Fruit fly (Drosophila melanogaster): ENCODE results near the gene CG33966.

Gene CG33966

dm6 chr3L:1233830-1234229 lies at the start of gene CG33966:
Gene CG33966 (plus strand): TSS chr3L:1234130.
- TF ChIP-seq bab1 (GFP tag; optimal IDR thresholded peaks at IDR 0.05), result no peak
- TF ChIP-seq ovo (GFP tag; optimal IDR thresholded peaks at IDR 0.05), result no peak
- TF ChIP-seq CG11617 (GFP tag; optimal IDR thresholded peaks at IDR 0.05), result no peak
- no peak for TF ChIP-seq CG1620 (GFP tag; optimal IDR thresholded peaks at IDR 0.05)
- TF ChIP-seq CG33017 (tag; optimal IDR thresholded peaks at IDR 0.05), result no peak
- TF ChIP-seq CG5204 (GFP tag; optimal IDR thresholded peaks at IDR 0.05), result no peak
- no peak for TF ChIP-seq cnc (optimal IDR thresholded peaks at IDR 0.05)
- TF ChIP-seq pad (GFP tag; optimal IDR thresholded peaks at IDR 0.05), result no peak
- no peak for TF ChIP-seq cic (GFP tag; optimal IDR thresholded peaks at IDR 0.05)
- no peak for TF ChIP-seq tj (GFP tag; optimal IDR thresholded peaks at IDR 0.05)
- TF ChIP-seq kay (GFP tag; ENCODE audit: borderline replicate concordance), result no peak
- TF ChIP-seq CG12768 (GFP tag; optimal IDR thresholded peaks at IDR 0.05), result no peak
- TF ChIP-seq Clk (GFP tag; optimal IDR thresholded peaks at IDR 0.05), result no peak
- no peak for TF ChIP-seq CG7045 (GFP tag; optimal IDR thresholded peaks at IDR 0.05)
- no peak for TF ChIP-seq toe (GFP tag; optimal IDR thresholded peaks at IDR 0.05)
- TF ChIP-seq Mnt (GFP tag; optimal IDR thresholded peaks at IDR 0.05), result no peak
- no peak for TF ChIP-seq Crg-1 (GFP tag; optimal IDR thresholded peaks at IDR 0.05)

dm6 chr3L:1188936-1189659 lies 44.8 kb upstream of the CG33966 start, which contains the start of gene CG13912:
Gene CG13912 (plus strand): TSS chr3L:1189588.
- TF ChIP-seq Hr96 (GFP tag; optimal IDR thresholded peaks at IDR 0.05), result peak; percentile 36
- peak; percentile 59 for TF ChIP-seq CG12768 (GFP tag; optimal IDR thresholded peaks at IDR 0.05)
- TF ChIP-seq CG14711 (tag; optimal IDR thresholded peaks at IDR 0.05), result no peak
- no peak for TF ChIP-seq CG5204 (GFP tag; optimal IDR thresholded peaks at IDR 0.05)
- TF ChIP-seq pad (GFP tag; optimal IDR thresholded peaks at IDR 0.05), result no peak
- no peak for TF ChIP-seq bab1 (GFP tag; optimal IDR thresholded peaks at IDR 0.05)
- TF ChIP-seq CG33017 (tag; optimal IDR thresholded peaks at IDR 0.05), result peak; percentile 12
- TF ChIP-seq Clk (GFP tag; optimal IDR thresholded peaks at IDR 0.05), result no peak
- no peak for TF ChIP-seq Crg-1 (GFP tag; optimal IDR thresholded peaks at IDR 0.05)
- TF ChIP-seq kay (GFP tag; ENCODE audit: borderline replicate concordance), result peak; percentile 93
- TF ChIP-seq CG1620 (GFP tag; optimal IDR thresholded peaks at IDR 0.05), result no peak
- TF ChIP-seq Mnt (GFP tag; optimal IDR thresholded peaks at IDR 0.05), result peak; percentile 87
- peak; percentile 10 for TF ChIP-seq tj (GFP tag; optimal IDR thresholded peaks at IDR 0.05)
- peak; percentile 53 for TF ChIP-seq cic (GFP tag; optimal IDR thresholded peaks at IDR 0.05)
- TF ChIP-seq CG7101 (tag; optimal IDR thresholded peaks at IDR 0.05), result peak; percentile 3
- TF ChIP-seq CG11617 (GFP tag; optimal IDR thresholded peaks at IDR 0.05), result no peak
- TF ChIP-seq CG7045 (GFP tag; optimal IDR thresholded peaks at IDR 0.05), result no peak
- TF ChIP-seq cnc (optimal IDR thresholded peaks at IDR 0.05), result no peak
- TF ChIP-seq toe (GFP tag; optimal IDR thresholded peaks at IDR 0.05), result no peak
- no peak for TF ChIP-seq ovo (GFP tag; optimal IDR thresholded peaks at IDR 0.05)

DNA sequence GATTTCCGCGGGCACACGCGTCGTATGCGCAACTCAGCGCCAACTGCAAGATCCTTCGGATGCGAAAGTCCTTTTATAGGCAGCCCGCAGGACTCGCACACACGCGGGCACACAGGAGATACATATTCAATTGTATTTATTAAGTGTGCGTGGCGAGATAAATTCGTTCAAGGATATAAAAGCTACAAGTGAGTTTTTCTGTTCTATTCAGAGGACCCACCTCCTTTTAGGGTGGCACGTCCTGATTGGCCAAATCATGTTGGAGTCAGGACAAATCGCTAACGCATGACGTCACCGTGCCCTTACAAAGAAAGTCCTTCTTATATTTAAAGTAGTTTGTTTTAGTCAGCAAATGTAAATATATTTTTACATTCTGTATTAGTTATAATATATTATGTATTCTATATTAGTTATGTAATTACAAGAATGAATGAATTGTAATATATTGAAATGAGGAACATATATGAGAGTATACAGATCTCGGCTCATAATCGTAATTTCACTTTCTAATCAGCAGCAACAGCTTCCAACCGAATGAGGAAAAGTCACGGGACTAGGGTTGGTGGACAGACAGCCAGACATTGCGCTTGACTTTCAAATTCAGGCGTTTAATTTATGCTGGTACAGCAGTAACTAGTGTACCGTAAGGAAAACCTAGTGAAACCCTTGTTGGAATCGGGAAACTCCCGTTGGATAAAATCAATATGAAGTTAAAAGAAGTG lies 40.6 kb upstream of the CG33966 start, which contains the start of gene Trhn:
TSS of gene Trhn (minus strand) at position 51 of the 722 bp plus-strand sequence.
- no peak for TF ChIP-seq pad (GFP tag; optimal IDR thresholded peaks at IDR 0.05)
- no peak for TF ChIP-seq CG33017 (tag; optimal IDR thresholded peaks at IDR 0.05)
- no peak for TF ChIP-seq kay (GFP tag; ENCODE audit: borderline replicate concordance)
- no peak for TF ChIP-seq CG12768 (GFP tag; optimal IDR thresholded peaks at IDR 0.05)
- no peak for TF ChIP-seq Clk (GFP tag; optimal IDR thresholded peaks at IDR 0.05)
- no peak for TF ChIP-seq CG5204 (GFP tag; optimal IDR thresholded peaks at IDR 0.05)
- TF ChIP-seq Mnt (GFP tag; optimal IDR thresholded peaks at IDR 0.05), result no peak
- TF ChIP-seq ovo (GFP tag; optimal IDR thresholded peaks at IDR 0.05), result no peak
- TF ChIP-seq CG7101 (tag; optimal IDR thresholded peaks at IDR 0.05), result no peak
- no peak for TF ChIP-seq CG1620 (GFP tag; optimal IDR thresholded peaks at IDR 0.05)
- no peak for TF ChIP-seq CG14711 (tag; optimal IDR thresholded peaks at IDR 0.05)
- no peak for TF ChIP-seq Crg-1 (GFP tag; optimal IDR thresholded peaks at IDR 0.05)
- no peak for TF ChIP-seq Hr96 (GFP tag; optimal IDR thresholded peaks at IDR 0.05)
- TF ChIP-seq toe (GFP tag; optimal IDR thresholded peaks at IDR 0.05), result no peak
- TF ChIP-seq CG11617 (GFP tag; optimal IDR thresholded peaks at IDR 0.05), result no peak
- no peak for TF ChIP-seq cnc (optimal IDR thresholded peaks at IDR 0.05)

- TF ChIP-seq CG12768 (GFP tag; optimal IDR thresholded peaks at IDR 0.05) (no peak), CG14711 (tag; optimal IDR thresholded peaks at IDR 0.05) (no peak), CG7045 (GFP tag; optimal IDR thresholded peaks at IDR 0.05) (no peak), Crg-1 (GFP tag; optimal IDR thresholded peaks at IDR 0.05) (no peak), kay (GFP tag; ENCODE audit: borderline replicate concordance) (no peak), ovo (GFP tag; optimal IDR thresholded peaks at IDR 0.05) (no peak), tj (GFP tag; optimal IDR thresholded peaks at IDR 0.05) (no peak), Clk (GFP tag; optimal IDR thresholded peaks at IDR 0.05) (no peak), bab1 (GFP tag; optimal IDR thresholded peaks at IDR 0.05) (no peak), toe (GFP tag; optimal IDR thresholded peaks at IDR 0.05) (no peak), CG1620 (GFP tag; optimal IDR thresholded peaks at IDR 0.05) (no peak), CG11617 (GFP tag; optimal IDR thresholded peaks at IDR 0.05) (no peak), Hr96 (GFP tag; optimal IDR thresholded peaks at IDR 0.05) (no peak), cnc (optimal IDR thresholded peaks at IDR 0.05) (no peak), cic (GFP tag; optimal IDR thresholded peaks at IDR 0.05) (no peak), CG7101 (tag; optimal IDR thresholded peaks at IDR 0.05) (no peak), CG33017 (tag; optimal IDR thresholded peaks at IDR 0.05) (no peak), Mnt (GFP tag; optimal IDR thresholded peaks at IDR 0.05) (no peak), CG5204 (GFP tag; optimal IDR thresholded peaks at IDR 0.05) (no peak), pad (GFP tag; optimal IDR thresholded peaks at IDR 0.05) (no peak)
Observed at dm6 chr3L:1195202-1195601, 38.7 kb upstream of the CG33966 start, which contains the start of gene LysX. Gene LysX (minus strand): TSS chr3L:1195302.

Measured in whole organism, adult.